Worm (Caenorhabditis elegans) whole organism, young adult: Measurements from ENCODE around the gene teg-1.

ENCODE experiments used
- B0019.2 ChIP-seq: fragments of 200-800 bp; sonication (Bioruptor generic); conservative IDR thresholded peaks from 2 replicates; pipeline ENCODE4 v1.3.6; 2022; ENCODE audit warnings: missing genetic modification reagents, missing genetic modification characterization, missing compliant biosample characterization
- B0035.1 ChIP-seq: sonication (generic microtip); optimal IDR thresholded peaks from 2 replicates; lab custom pipeline; 2016; ENCODE audit warnings: missing genetic modification characterization, mild to moderate bottlenecking, missing compliant biosample characterization, missing genotype, missing genetic modification reagents
- B0261.1 ChIP-seq: sonication (generic microtip); optimal IDR thresholded peaks from 2 replicates; lab custom pipeline; 2016; ENCODE audit warnings: mild to moderate bottlenecking, missing genetic modification characterization, moderate library complexity, missing compliant biosample characterization
- B0336.3 ChIP-seq: fragments of 200-800 bp; sonication (Bioruptor generic); IDR thresholded peaks from 2 replicates; pipeline ENCODE4 v1.3.6; 2022; ENCODE audit warnings: missing genetic modification characterization, missing compliant biosample characterization
- D2030.7 ChIP-seq: fragments of 200-800 bp; sonication (Bioruptor generic); IDR thresholded peaks from 2 replicates; pipeline ENCODE4 v1.3.6; 2022; ENCODE audit warnings: missing genetic modification reagents, missing genetic modification characterization, missing compliant biosample characterization
- F52B5.7 ChIP-seq: sonication (generic microtip); optimal IDR thresholded peaks from 2 replicates; lab custom pipeline; 2016; ENCODE audit warnings: mild to moderate bottlenecking, missing genetic modification characterization, missing compliant biosample characterization
- K12H6.12 ChIP-seq: fragments of 200-800 bp; sonication (Bioruptor generic); optimal IDR thresholded peaks from 2 replicates; lab custom pipeline; 2018; ENCODE audit warnings: mild to moderate bottlenecking, missing genetic modification characterization, missing compliant biosample characterization
- T07F8.4 ChIP-seq: sonication (generic microtip); optimal IDR thresholded peaks from 2 replicates; lab custom pipeline; 2016; ENCODE audit warnings: mild to moderate bottlenecking, missing genetic modification characterization, moderate library complexity, missing compliant biosample characterization
- Y56A3A.18 ChIP-seq: fragments of 200-800 bp; sonication (Bioruptor generic); IDR thresholded peaks from 2 replicates; pipeline ENCODE4 v1.3.6; 2022; ENCODE audit warnings: missing genetic modification reagents, missing genetic modification characterization, missing compliant biosample characterization
- Y79H2A.3 ChIP-seq: fragments of 200-800 bp; sonication (Bioruptor generic); conservative IDR thresholded peaks from 2 replicates; pipeline ENCODE4 v1.3.6; 2022; ENCODE audit warnings: missing genetic modification reagents, missing genetic modification characterization, missing compliant biosample characterization
- aptf-2 ChIP-seq: fragments of 200-800 bp; sonication (Bioruptor generic); conservative IDR thresholded peaks from 2 replicates; pipeline ENCODE4 v1.3.6; 2022; ENCODE audit warnings: missing genetic modification reagents, missing genetic modification characterization, missing compliant biosample characterization
- athp-1 ChIP-seq: sonication (generic microtip); optimal IDR thresholded peaks from 2 replicates; lab custom pipeline; 2017; ENCODE audit warnings: mild to moderate bottlenecking, missing genetic modification characterization, missing compliant biosample characterization
- attf-3 ChIP-seq: fragments of 200-800 bp; sonication (Bioruptor generic); conservative IDR thresholded peaks from 2 replicates; pipeline ENCODE4 v1.3.6; 2022; ENCODE audit warnings: missing genetic modification reagents, missing genetic modification characterization, missing compliant biosample characterization
- bed-2 ChIP-seq: fragments of 200-800 bp; sonication (Bioruptor generic); IDR thresholded peaks from 2 replicates; pipeline ENCODE4 v1.3.6; 2022; ENCODE audit warnings: missing genetic modification reagents, missing genetic modification characterization, missing compliant biosample characterization
- ccch-3 ChIP-seq: fragments of 200-800 bp; sonication (Bioruptor generic); optimal IDR thresholded peaks from 2 replicates; lab custom pipeline; 2018; ENCODE audit warnings: mild to moderate bottlenecking, missing genetic modification characterization, missing compliant biosample characterization
- cebp-1 ChIP-seq, 2 experiments: fragments of 200-800 bp in 1 of 2; sonication (Bioruptor generic) in 1 of 2; sonication (generic microtip) in 1 of 2; IDR thresholded peaks in 1 of 2; optimal IDR thresholded peaks in 1 of 2; 2 replicates each; pipeline versions ENCODE4 v1.3.6 to Lab custom; 2017 to 2022; ENCODE audit warnings: missing compliant biosample characterization in 2 of 2, missing genetic modification characterization in 2 of 2, mild to moderate bottlenecking in 1 of 2, missing genetic modification reagents in 1 of 2, moderate library complexity in 1 of 2
- cebp-2 ChIP-seq: fragments of 200-800 bp; sonication (Bioruptor generic); IDR thresholded peaks from 2 replicates; pipeline ENCODE4 v1.3.6; 2022; ENCODE audit warnings: missing genetic modification characterization, missing compliant biosample characterization
- ceh-100 ChIP-seq: fragments of 200-800 bp; sonication (Bioruptor generic); IDR thresholded peaks from 2 replicates; pipeline ENCODE4 v1.3.6; 2022; ENCODE audit warnings: missing genetic modification reagents, missing genetic modification characterization, missing compliant biosample characterization
- ceh-27 ChIP-seq: fragments of 200-800 bp; sonication (Bioruptor generic); optimal IDR thresholded peaks from 2 replicates; lab custom pipeline; 2018; ENCODE audit warnings: mild to moderate bottlenecking, missing genetic modification characterization, moderate library complexity, missing compliant biosample characterization
- chd-7 ChIP-seq: sonication (generic microtip); optimal IDR thresholded peaks from 2 replicates; lab custom pipeline; 2016; ENCODE audit warnings: mild to moderate bottlenecking, missing genetic modification characterization, moderate library complexity, missing compliant biosample characterization
- die-1 ChIP-seq: sonication (generic microtip); optimal IDR thresholded peaks from 2 replicates; lab custom pipeline; 2016; ENCODE audit warnings: missing genotype, mild to moderate bottlenecking, missing genetic modification characterization, missing compliant biosample characterization
- dox-1 ChIP-seq: fragments of 200-800 bp; sonication (Bioruptor generic); IDR thresholded peaks from 2 replicates; pipeline ENCODE4 v1.3.6; 2022; ENCODE audit warnings: missing genetic modification reagents, missing genetic modification characterization, missing compliant biosample characterization
- efl-1 ChIP-seq: fragments of 150-350 bp; optimal IDR thresholded peaks from 2 replicates; lab custom pipeline; 2014; ENCODE audit warnings: missing biosample characterization, missing genetic modification reagents, missing genetic modification characterization
- hmg-1.2 ChIP-seq: fragments of 200-800 bp; sonication (Bioruptor generic); IDR thresholded peaks from 2 replicates; pipeline ENCODE4 v1.3.6; 2022; ENCODE audit warnings: missing genetic modification reagents, missing genetic modification characterization, missing compliant biosample characterization
- hmg-20 ChIP-seq: fragments of 200-800 bp; sonication (Bioruptor generic); IDR thresholded peaks from 2 replicates; pipeline ENCODE4 v1.3.6; 2022; ENCODE audit warnings: missing genetic modification reagents, missing genetic modification characterization, missing compliant biosample characterization
- let-526 ChIP-seq: fragments of 200-800 bp; sonication (Bioruptor generic); IDR thresholded peaks from 2 replicates; pipeline ENCODE4 v1.3.6; 2022; ENCODE audit warnings: missing genetic modification reagents, missing genetic modification characterization, missing compliant biosample characterization
- lin-54 ChIP-seq: fragments of 200-800 bp; sonication (Bioruptor generic); optimal IDR thresholded peaks from 2 replicates; lab custom pipeline; 2018; ENCODE audit warnings: mild to moderate bottlenecking, missing genetic modification characterization, missing compliant biosample characterization
- lir-1 ChIP-seq: fragments of 200-800 bp; sonication (Bioruptor generic); conservative IDR thresholded peaks from 2 replicates; pipeline ENCODE4 v1.3.6; 2022; ENCODE audit warnings: missing genetic modification reagents, missing genetic modification characterization, missing compliant biosample characterization
- lsl-1 ChIP-seq: fragments of 200-800 bp; sonication (Bioruptor generic); optimal IDR thresholded peaks from 2 replicates; lab custom pipeline; 2018; ENCODE audit warnings: mild to moderate bottlenecking, missing genetic modification characterization, moderate library complexity, missing compliant biosample characterization
- madf-8 ChIP-seq: fragments of 200-800 bp; sonication (Bioruptor generic); conservative IDR thresholded peaks from 2 replicates; pipeline ENCODE4 v1.3.6; 2022; ENCODE audit warnings: missing genetic modification reagents, missing genetic modification characterization, missing compliant biosample characterization
- mcd-1 ChIP-seq: fragments of 200-800 bp; sonication (Bioruptor generic); IDR thresholded peaks from 2 replicates; pipeline ENCODE4 v1.3.6; 2022; ENCODE audit warnings: missing genetic modification reagents, missing genetic modification characterization, missing compliant biosample characterization
- nfya-2 ChIP-seq: fragments of 200-800 bp; sonication (Bioruptor generic); IDR thresholded peaks from 2 replicates; pipeline ENCODE4 v1.3.6; 2022; ENCODE audit warnings: missing genetic modification reagents, missing genetic modification characterization, missing compliant biosample characterization
- nhr-120 ChIP-seq: fragments of 200-800 bp; sonication (Bioruptor generic); IDR thresholded peaks from 2 replicates; pipeline ENCODE4 v1.3.6; 2022; ENCODE audit warnings: missing genetic modification characterization, missing compliant biosample characterization
- nhr-80 ChIP-seq: sonication (generic microtip); optimal IDR thresholded peaks from 2 replicates; lab custom pipeline; 2016; ENCODE audit warnings: missing genetic modification characterization, missing compliant biosample characterization
- nhr-90 ChIP-seq: sonication (generic microtip); optimal IDR thresholded peaks from 2 replicates; lab custom pipeline; 2016; ENCODE audit warnings: missing genotype, mild to moderate bottlenecking, missing genetic modification characterization, missing compliant biosample characterization
- rec-8 ChIP-seq, 2 experiments: sonication (generic microtip); optimal IDR thresholded peaks; 2 replicates each; lab custom pipeline; 2016; ENCODE audit warnings: mild to moderate bottlenecking in 2 of 2, missing genetic modification characterization in 2 of 2, missing genetic modification reagents in 2 of 2, missing genotype in 2 of 2, missing biosample characterization in 1 of 2, missing compliant biosample characterization in 1 of 2, moderate library complexity in 1 of 2
- repo-1 ChIP-seq: sonication (generic microtip); optimal IDR thresholded peaks from 2 replicates; lab custom pipeline; 2017; ENCODE audit warnings: mild to moderate bottlenecking, missing genetic modification characterization, missing compliant biosample characterization
- sdz-38 ChIP-seq: sonication (generic microtip); optimal IDR thresholded peaks from 2 replicates; lab custom pipeline; 2016; ENCODE audit warnings: missing genotype, missing genetic modification characterization, missing compliant biosample characterization
- snpc-1.1 ChIP-seq: sonication (generic microtip); optimal IDR thresholded peaks from 2 replicates; lab custom pipeline; 2017; ENCODE audit warnings: missing genetic modification characterization, mild to moderate bottlenecking, missing compliant biosample characterization, antibody characterized with exemption, moderate library complexity, missing genotype, missing genetic modification reagents; ENCODE audit not compliant: insufficient read depth
- tbp1 ChIP-seq: fragments of 200-800 bp; sonication (Bioruptor generic); optimal IDR thresholded peaks from 2 replicates; lab custom pipeline; 2018; ENCODE audit warnings: mild to moderate bottlenecking, missing genetic modification characterization, missing compliant biosample characterization
- tlf-1 ChIP-seq: fragments of 200-800 bp; sonication (Bioruptor generic); optimal IDR thresholded peaks from 2 replicates; lab custom pipeline; 2018; ENCODE audit warnings: mild to moderate bottlenecking, missing genetic modification characterization, missing compliant biosample characterization
- xnd-1 ChIP-seq: sonication (generic microtip); optimal IDR thresholded peaks from 2 replicates; lab custom pipeline; 2016; ENCODE audit warnings: missing genotype, missing genetic modification reagents, missing genetic modification characterization, missing compliant biosample characterization
- ztf-28 ChIP-seq: fragments of 200-800 bp; sonication (Bioruptor generic); IDR thresholded peaks from 2 replicates; pipeline ENCODE4 v1.3.6; 2022; ENCODE audit warnings: missing genetic modification reagents, missing genetic modification characterization, missing compliant biosample characterization
- ztf-6 ChIP-seq: fragments of 200-800 bp; sonication (Bioruptor generic); IDR thresholded peaks from 2 replicates; pipeline ENCODE4 v1.3.6; 2022; ENCODE audit warnings: missing genetic modification reagents, missing genetic modification characterization, missing compliant biosample characterization

The teg-1 gene

DNA sequence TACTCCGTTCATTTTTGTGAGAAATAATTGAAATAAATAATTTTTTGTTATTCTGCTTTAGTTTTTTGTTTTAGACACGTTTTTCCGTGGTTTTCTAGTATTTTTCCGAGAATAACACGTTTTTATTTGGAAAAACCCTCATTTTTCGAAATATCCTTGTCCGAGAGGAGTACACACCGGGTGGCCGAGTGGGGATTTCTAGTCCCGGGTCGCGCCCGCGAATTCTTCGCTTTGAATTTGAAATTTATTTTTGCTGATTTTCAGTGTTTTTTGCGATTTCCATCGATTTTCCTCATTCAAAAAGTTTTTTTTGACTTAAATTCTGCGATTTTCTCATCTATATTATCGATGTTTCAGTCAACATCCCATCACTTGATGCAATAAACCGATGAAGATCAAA is 27.5 kb downstream of the teg-1 start, which contains the start of the genes gly-9, mib-1 and smc-3 (continued):
- TF ChIP-seq attf-3 (GFP tag; lab: Robert Waterston, UW), result 0 out of 2 replicates have a peak, but pooled peaks have one; percentile 7
- TF ChIP-seq tbp1 (GFP tag; lab: Kevin White, UChicago), result peak; percentile 35
- no peak for TF ChIP-seq Y56A3A.18
- no peak for TF ChIP-seq nhr-90 (tag; lab: Kevin White, UChicago)
- TF ChIP-seq ceh-27, result peak; percentile 84
- TF ChIP-seq hmg-20 (GFP tag; lab: Robert Waterston, UW), result no peak
- TF ChIP-seq B0019.2 (GFP tag; lab: Robert Waterston, UW), result no peak; the same call in 1 of the 2 replicates
- TF ChIP-seq madf-8 (GFP tag; lab: Robert Waterston, UW), result peak; percentile 64
- no peak for TF ChIP-seq cebp-1 (GFP tag; IDR thresholded peaks at IDR 0.05; lab: Robert Waterston, UW)
- TF ChIP-seq cebp-1 (tag; optimal IDR thresholded peaks at IDR 0.05; lab: Kevin White, UChicago), result peak; percentile 52
- peak; percentile 73 for TF ChIP-seq efl-1 (GFP tag; lab: Kevin White, UChicago)
- TF ChIP-seq D2030.7 (GFP tag; lab: Robert Waterston, UW), result peak; percentile 59
- TF ChIP-seq T07F8.4, result no peak
- TF ChIP-seq F52B5.7 (tag; lab: Kevin White, UChicago), result peak; percentile 13
- no peak for TF ChIP-seq sdz-38 (tag; lab: Kevin White, UChicago)
- TF ChIP-seq repo-1 (tag; lab: Kevin White, UChicago), result no peak
- TF ChIP-seq lir-1 (GFP tag; lab: Robert Waterston, UW), result 0 out of 2 replicates have a peak, but pooled peaks have one; percentile 25
- peak in 1 of 2 experiments; percentile 37 for TF ChIP-seq rec-8 (tag; optimal IDR thresholded peaks at IDR 0.05; lab: Kevin White, UChicago)
- peak; percentile 69; the same call in 1 of the 2 replicates for TF ChIP-seq aptf-2 (GFP tag; lab: Robert Waterston, UW)
- TF ChIP-seq Y79H2A.3 (GFP tag; lab: Robert Waterston, UW), result 0 out of 2 replicates have a peak, but pooled peaks have one; percentile 21
- TF ChIP-seq mcd-1 (GFP tag; lab: Robert Waterston, UW), result peak; percentile 67
- TF ChIP-seq chd-7 (tag; lab: Kevin White, UChicago), result no peak
- TF ChIP-seq cebp-2 (GFP tag; lab: Robert Waterston, UW), result no peak
- 0 out of 2 replicates have a peak, but pooled peaks have one; percentile 16 for TF ChIP-seq ztf-6 (GFP tag; lab: Robert Waterston, UW)
- TF ChIP-seq B0336.3 (GFP tag; lab: Robert Waterston, UW), result 0 out of 2 replicates have a peak, but pooled peaks have one; percentile 39
- TF ChIP-seq lsl-1 (GFP tag; lab: Kevin White, UChicago), result peak; percentile 45
- TF ChIP-seq hmg-1.2 (GFP tag; lab: Robert Waterston, UW), result peak; percentile 24; the same call in 1 of the 2 replicates
- TF ChIP-seq ztf-28 (GFP tag; lab: Robert Waterston, UW), result peak; percentile 76; the same call in 1 of the 2 replicates
- peak; percentile 87 for TF ChIP-seq lin-54 (GFP tag; lab: Kevin White, UChicago)
- no peak for TF ChIP-seq die-1
- TF ChIP-seq B0035.1 (tag; lab: Kevin White, UChicago), result no peak
- TF ChIP-seq bed-2 (GFP tag; lab: Robert Waterston, UW), result peak; percentile 48; the same call in 1 of the 2 replicates
- no peak for TF ChIP-seq snpc-1.1 (tag; lab: Kevin White, UChicago)
- no peak for TF ChIP-seq tlf-1 (GFP tag; lab: Kevin White, UChicago)
- TF ChIP-seq nhr-80 (tag; lab: Kevin White, UChicago), result no peak
- TF ChIP-seq B0261.1, result no peak
- TF ChIP-seq nhr-120 (GFP tag; lab: Robert Waterston, UW), result no peak
- no peak for TF ChIP-seq nfya-2 (GFP tag; lab: Robert Waterston, UW)
- no peak for TF ChIP-seq ccch-3 (GFP tag; lab: Kevin White, UChicago)
- TF ChIP-seq let-526 (GFP tag; lab: Robert Waterston, UW), result 0 out of 2 replicates have a peak, but pooled peaks have one; percentile 59
- TF ChIP-seq K12H6.12 (tag; lab: Kevin White, UChicago), result peak; percentile 38
- peak; percentile 69 for TF ChIP-seq ceh-100
- peak; percentile 74 for TF ChIP-seq dox-1 (GFP tag; lab: Robert Waterston, UW)
- peak; percentile 3 for TF ChIP-seq xnd-1 (tag; lab: Kevin White, UChicago)
- TF ChIP-seq athp-1, result no peak
- TF ChIP-seq, all 124 proteins: peak for 33
